Worm (Caenorhabditis elegans) whole organism, L1 larva: ENCODE data around the gene fbxa-75.

Experiments
- F16B12.6 ChIP-seq: fragments of 150-350 bp; optimal IDR thresholded peaks from 2 replicates; lab custom pipeline; 2014; ENCODE audit warnings: missing biosample characterization, missing genetic modification characterization
- Y116A8C.19 ChIP-seq: sonication (generic microtip); optimal IDR thresholded peaks from 2 replicates; lab custom pipeline; 2016; ENCODE audit warnings: missing compliant biosample characterization, missing genetic modification characterization, borderline replicate concordance
- alr-1 ChIP-seq: fragments of 200-800 bp; sonication (Bioruptor generic); optimal IDR thresholded peaks from 2 replicates; lab custom pipeline; 2018; ENCODE audit warnings: borderline replicate concordance, mild to moderate bottlenecking, missing genetic modification characterization, missing compliant biosample characterization
- blmp-1 ChIP-seq: fragments of 150-350 bp; optimal IDR thresholded peaks from 2 replicates; lab custom pipeline; 2014; ENCODE audit warnings: missing biosample characterization, missing genetic modification characterization
- ceh-63 ChIP-seq: fragments of 200-800 bp; sonication (Bioruptor generic); optimal IDR thresholded peaks from 2 replicates; lab custom pipeline; 2018; ENCODE audit warnings: mild to moderate bottlenecking, missing genetic modification characterization, missing compliant biosample characterization
- ceh-8 ChIP-seq: fragments of 200-800 bp; sonication (Bioruptor generic); optimal IDR thresholded peaks from 2 replicates; lab custom pipeline; 2018; ENCODE audit warnings: mild to moderate bottlenecking, missing genetic modification characterization, moderate library complexity, missing compliant biosample characterization
- ceh-82 ChIP-seq, 3 experiments: fragments of 150-350 bp in 1 of 3; sonication (generic microtip) in 2 of 3; optimal IDR thresholded peaks; 2 replicates each; lab custom pipeline; 2014 to 2017; ENCODE audit warnings: missing biosample characterization in 3 of 3, missing genetic modification characterization in 3 of 3
- ces-1 ChIP-seq: fragments of 150-350 bp; optimal IDR thresholded peaks from 2 replicates; lab custom pipeline; 2014; ENCODE audit warnings: missing biosample characterization, missing genetic modification reagents, missing genetic modification characterization
- dpl-1 ChIP-seq, 3 experiments: fragments of 150-350 bp in 2 of 3; sonication (generic microtip) in 1 of 3; optimal IDR thresholded peaks; 2 replicates each; lab custom pipeline; 2014 to 2017; ENCODE audit warnings: missing biosample characterization in 3 of 3, missing genetic modification characterization in 3 of 3, missing genetic modification reagents in 3 of 3
- efl-1 ChIP-seq, 4 experiments: fragments of 150-350 bp; optimal IDR thresholded peaks in 3 of 4; peaks in 1 of 4; 1 replicate in 1 of 4; 2 replicates in 3 of 4; lab custom pipeline; 2014; ENCODE audit warnings: missing biosample characterization in 2 of 4, missing genetic modification characterization in 2 of 4, missing genetic modification reagents in 2 of 4
- egl-13 ChIP-seq: sonication (generic microtip); optimal IDR thresholded peaks from 2 replicates; lab custom pipeline; 2016; ENCODE audit warnings: missing genotype, missing genetic modification reagents, missing genetic modification characterization, missing compliant biosample characterization
- elt-2 ChIP-seq: sonication (generic microtip); optimal IDR thresholded peaks from 2 replicates; lab custom pipeline; 2016; ENCODE audit warnings: missing genetic modification characterization, mild to moderate bottlenecking, inconsistent platforms, missing compliant biosample characterization, missing genetic modification reagents
- ets-5 ChIP-seq: fragments of 200-800 bp; sonication (Bioruptor generic); IDR thresholded peaks from 2 replicates; pipeline ENCODE4 v1.3.6; 2022; ENCODE audit warnings: missing genetic modification characterization, missing compliant biosample characterization
- fkh-10 ChIP-seq: sonication (generic microtip); optimal IDR thresholded peaks from 2 replicates; lab custom pipeline; 2017; ENCODE audit warnings: missing biosample characterization, missing genetic modification reagents, missing genetic modification characterization
- fkh-8 ChIP-seq: sonication (generic microtip); optimal IDR thresholded peaks from 2 replicates; lab custom pipeline; 2016; ENCODE audit warnings: mild to moderate bottlenecking, missing genetic modification characterization, missing compliant biosample characterization
- fos-1 ChIP-seq: fragments of 150-350 bp; optimal IDR thresholded peaks from 2 replicates; lab custom pipeline; 2014; ENCODE audit warnings: missing biosample characterization, missing genetic modification characterization
- hlh-17 ChIP-seq: fragments of 200-800 bp; sonication (Bioruptor generic); optimal IDR thresholded peaks from 2 replicates; lab custom pipeline; 2018; ENCODE audit warnings: missing genetic modification characterization, mild to moderate bottlenecking, missing compliant biosample characterization, moderate library complexity, borderline replicate concordance
- hpl-2 ChIP-seq: fragments of 150-350 bp; optimal IDR thresholded peaks from 2 replicates; lab custom pipeline; 2014; ENCODE audit warnings: missing biosample characterization, missing genetic modification reagents, missing genetic modification characterization
- lin-13 ChIP-seq: fragments of 150-350 bp; optimal IDR thresholded peaks from 2 replicates; lab custom pipeline; 2014; ENCODE audit warnings: missing biosample characterization, missing genetic modification reagents, missing genetic modification characterization
- lsy-2 ChIP-seq, 2 experiments: fragments of 150-350 bp; optimal IDR thresholded peaks; 2 replicates each; lab custom pipeline; 2014; ENCODE audit warnings: missing biosample characterization in 2 of 2, missing genetic modification characterization in 2 of 2
- mef-2 ChIP-seq: fragments of 150-350 bp; optimal IDR thresholded peaks from 2 replicates; lab custom pipeline; 2014; ENCODE audit warnings: missing biosample characterization, missing genetic modification characterization
- nhr-47 ChIP-seq: sonication (generic microtip); optimal IDR thresholded peaks from 2 replicates; lab custom pipeline; 2016; ENCODE audit warnings: mild to moderate bottlenecking, missing genetic modification characterization, moderate library complexity, missing compliant biosample characterization
- nhr-71 ChIP-seq: sonication (generic microtip); optimal IDR thresholded peaks from 2 replicates; lab custom pipeline; 2016; ENCODE audit warnings: mild to moderate bottlenecking, missing genetic modification characterization, moderate library complexity, missing compliant biosample characterization
- nhr-76 ChIP-seq: sonication (generic microtip); optimal IDR thresholded peaks from 2 replicates; lab custom pipeline; 2017; ENCODE audit warnings: missing biosample characterization, missing genetic modification characterization
- nhr-90 ChIP-seq: sonication (generic microtip); optimal IDR thresholded peaks from 2 replicates; lab custom pipeline; 2016; ENCODE audit warnings: mild to moderate bottlenecking, missing genetic modification characterization, missing compliant biosample characterization; ENCODE audit not compliant: poor library complexity
- pag-3 ChIP-seq: sonication (generic microtip); optimal IDR thresholded peaks from 2 replicates; lab custom pipeline; 2017; ENCODE audit warnings: missing genetic modification characterization, mild to moderate bottlenecking, missing compliant biosample characterization, antibody characterized with exemption, borderline replicate concordance; ENCODE audit not compliant: insufficient read depth
- pax-3 ChIP-seq: fragments of 200-800 bp; sonication (Bioruptor generic); optimal IDR thresholded peaks from 2 replicates; lab custom pipeline; 2018; ENCODE audit warnings: mild to moderate bottlenecking, missing genetic modification characterization, moderate library complexity, missing compliant biosample characterization
- pqm-1 ChIP-seq: sonication (generic microtip); optimal IDR thresholded peaks from 3 replicates; lab custom pipeline; 2017; ENCODE audit warnings: missing biosample characterization, missing genetic modification characterization
- rnt-1 ChIP-seq: sonication (generic microtip); optimal IDR thresholded peaks from 2 replicates; lab custom pipeline; 2016; ENCODE audit warnings: mild to moderate bottlenecking, missing genetic modification characterization, moderate library complexity, missing compliant biosample characterization
- sptf-1 ChIP-seq: fragments of 150-350 bp; optimal IDR thresholded peaks from 2 replicates; lab custom pipeline; 2014; ENCODE audit warnings: missing biosample characterization, missing genetic modification characterization
- sup-37 ChIP-seq: fragments of 200-800 bp; sonication (Bioruptor generic); optimal IDR thresholded peaks from 2 replicates; lab custom pipeline; 2018; ENCODE audit warnings: mild to moderate bottlenecking, missing genetic modification characterization, missing compliant biosample characterization
- tlp-1 ChIP-seq: fragments of 150-350 bp; optimal IDR thresholded peaks from 2 replicates; lab custom pipeline; 2014; ENCODE audit warnings: missing biosample characterization, missing genetic modification characterization
- unc-30 ChIP-seq: sonication (generic microtip); optimal IDR thresholded peaks from 2 replicates; lab custom pipeline; 2017; ENCODE audit warnings: missing biosample characterization, missing genetic modification characterization
- xbp-1 ChIP-seq: sonication (generic microtip); optimal IDR thresholded peaks from 2 replicates; lab custom pipeline; 2016; ENCODE audit warnings: missing genetic modification characterization, missing compliant biosample characterization
- zag-1 ChIP-seq: fragments of 150-350 bp; optimal IDR thresholded peaks from 2 replicates; lab custom pipeline; 2014; ENCODE audit warnings: missing biosample characterization, missing genetic modification characterization
- ztf-4 ChIP-seq: fragments of 150-350 bp; optimal IDR thresholded peaks from 2 replicates; lab custom pipeline; 2014; ENCODE audit warnings: missing biosample characterization, missing genetic modification characterization

The fbxa-75 gene

DNA sequence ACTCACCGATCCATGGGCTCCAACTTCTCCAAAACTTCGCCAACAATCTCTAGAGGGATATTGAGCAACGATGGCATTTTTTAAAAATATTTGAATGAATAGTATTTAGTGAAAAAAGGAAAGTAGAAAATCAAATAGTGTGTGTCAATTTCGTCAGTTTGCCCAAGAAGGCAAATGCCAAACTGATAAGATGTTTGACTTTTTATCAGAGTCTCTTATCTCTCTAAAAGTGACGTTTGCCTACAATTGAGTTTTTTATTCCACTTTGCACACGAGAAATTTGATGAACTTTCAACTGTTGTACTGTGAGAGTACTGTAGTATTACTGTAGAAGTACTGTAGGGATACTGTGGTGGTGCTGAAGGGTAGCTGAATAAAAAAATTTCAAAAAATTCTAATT lies 20.0 kb downstream of the fbxa-75 start:
- TF ChIP-seq elt-2 (tag; lab: Kevin White, UChicago) (peak; percentile 92), lin-13 (GFP tag; lab: Kevin White, UChicago) (no peak), ceh-63 (GFP tag; lab: Kevin White, UChicago) (no peak), pax-3 (tag; lab: Kevin White, UChicago) (peak; percentile 16), fkh-8 (tag; lab: Kevin White, UChicago) (no peak), pqm-1 (tag; lab: Kevin White, UChicago) (peak; percentile 89), efl-1 (optimal IDR thresholded peaks at IDR 0.05; lab: Kevin White, UChicago) (no peak), efl-1 (GFP tag; optimal IDR thresholded peaks at IDR 0.05 in 1 of 2; lab: Kevin White, UChicago) (no peak), sptf-1 (no peak), tlp-1 (no peak), sup-37 (GFP tag; lab: Kevin White, UChicago) (no peak), lsy-2 (tag; optimal IDR thresholded peaks at IDR 0.05; lab: Kevin White, UChicago) (peak in 1 of 2 experiments; percentile 20), nhr-71 (tag; lab: Kevin White, UChicago) (no peak)
- TF ChIP-seq, all 84 proteins: peak for 4

DNA sequence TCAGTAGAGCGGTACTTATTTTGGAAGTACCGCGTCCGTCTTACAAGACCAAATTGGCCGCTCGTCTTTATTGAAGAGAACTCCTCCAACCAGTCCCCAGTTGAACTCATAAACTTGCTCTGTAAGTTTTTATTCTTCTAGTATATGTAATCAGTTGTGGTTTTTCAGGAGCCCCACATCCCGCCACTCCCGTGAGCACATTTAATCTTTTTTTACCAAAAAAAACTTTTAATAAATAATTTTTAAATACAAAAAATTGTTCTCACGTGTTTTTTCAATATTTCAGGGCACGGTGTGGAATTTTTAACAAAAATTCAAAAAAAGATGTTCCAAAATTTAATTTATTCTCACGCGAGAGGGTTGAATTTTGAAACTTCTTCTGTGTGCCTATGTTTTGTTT lies 21.0 kb downstream of the fbxa-75 start, which contains the start of gene fbxa-14:
Gene fbxa-14 (minus strand): TSS at position 101 of the 400 bp plus-strand sequence.
- TF ChIP-seq ets-5 (GFP tag; lab: Robert Waterston, UW) (no peak), ces-1 (GFP tag; lab: Kevin White, UChicago) (no peak), rnt-1 (tag; lab: Kevin White, UChicago) (no peak), nhr-76 (tag; lab: Kevin White, UChicago) (no peak), ceh-82 (tag; optimal IDR thresholded peaks at IDR 0.05; lab: Kevin White, UChicago) (no peak), nhr-90 (tag; lab: Kevin White, UChicago) (no peak), fos-1 (tag; lab: Kevin White, UChicago) (no peak), fkh-10 (GFP tag; lab: Kevin White, UChicago) (no peak), blmp-1 (tag; lab: Kevin White, UChicago) (no peak), Y116A8C.19 (tag; lab: Kevin White, UChicago) (no peak)

DNA sequence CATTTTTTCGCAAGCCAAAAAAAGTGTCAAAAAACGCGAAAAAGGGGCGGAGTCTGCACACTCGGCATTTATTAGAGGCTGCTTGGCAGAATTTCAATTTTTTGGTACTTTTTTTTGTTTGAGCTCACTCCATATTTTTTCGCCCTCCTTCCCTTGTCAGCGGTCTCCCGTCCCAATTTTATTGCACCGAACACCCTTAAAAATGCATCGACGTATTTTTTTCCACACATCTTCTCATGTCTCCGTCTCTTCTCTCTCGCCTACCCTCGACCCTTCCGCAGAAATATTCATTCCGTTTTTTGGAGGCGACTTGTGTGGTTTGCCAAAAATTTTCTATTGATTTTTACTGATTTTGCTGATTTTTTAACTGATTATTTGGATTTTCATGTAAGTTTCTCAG lies 23.0 kb downstream of the fbxa-75 start, which contains the start of gene Y82E9BL.18:
Gene Y82E9BL.18 (plus strand): TSS at position 301 of the 400 bp plus-strand sequence.
- TF ChIP-seq pag-3 (no peak), pax-3 (tag; lab: Kevin White, UChicago) (no peak), hpl-2 (GFP tag; lab: Kevin White, UChicago) (no peak), xbp-1 (tag; lab: Kevin White, UChicago) (no peak), dpl-1 (GFP tag; optimal IDR thresholded peaks at IDR 0.05; lab: Kevin White, UChicago) (no peak), nhr-71 (tag; lab: Kevin White, UChicago) (no peak), ceh-8 (GFP tag; lab: Kevin White, UChicago) (no peak)

- TF ChIP-seq lsy-2 (tag; optimal IDR thresholded peaks at IDR 0.05; lab: Kevin White, UChicago) (no peak), elt-2 (tag; lab: Kevin White, UChicago) (peak; percentile 23)
Measured at ce11 chrIII:1331894-1332293, 28.4 kb downstream of the fbxa-75 start, which contains the start of gene Y82E9BL.19. Y82E9BL.19 (plus strand) TSS chrIII:1332016.

- TF ChIP-seq hlh-17 (no peak), elt-2 (tag; lab: Kevin White, UChicago) (no peak), zag-1 (no peak), mef-2 (tag; lab: Kevin White, UChicago) (no peak), alr-1 (no peak), F16B12.6 (tag; lab: Kevin White, UChicago) (no peak), egl-13 (tag; lab: Kevin White, UChicago) (no peak), pag-3 (no peak), unc-30 (tag; lab: Kevin White, UChicago) (no peak), ceh-82 (tag; optimal IDR thresholded peaks at IDR 0.05; lab: Kevin White, UChicago) (no peak), rnt-1 (tag; lab: Kevin White, UChicago) (no peak), lsy-2 (tag; optimal IDR thresholded peaks at IDR 0.05; lab: Kevin White, UChicago) (no peak), ztf-4 (tag; lab: Kevin White, UChicago) (no peak), nhr-47 (tag; lab: Kevin White, UChicago) (no peak)
- TF ChIP-seq, all 84 proteins: peak for 0
Measured at ce11 chrIII:1340240-1340639, 36.7 kb downstream of the fbxa-75 start, which contains the start of gene fbxa-5. fbxa-5 (minus strand) TSS chrIII:1340340.
